In genomic region chrIII:10126375-10126774, ce11 we compare ENCODE assay signal across 4 worm cellular contexts.
TF ChIP-seq lines count a peak whose summit lies in the region.

No protein-coding gene starts in this region.

TF ChIP-seq in whole organism, L1 larva, 84 proteins besides CTCF, POLR2A, EP300 and RAD21:
- TF ChIP-seq egl-27 (tag; optimal IDR thresholded peaks at IDR 0.05; lab: Kevin White, UChicago) (no peak), lsy-2 (tag; optimal IDR thresholded peaks at IDR 0.05; lab: Kevin White, UChicago) (peak; percentile 15 to 46), nhr-71 (tag; optimal IDR thresholded peaks at IDR 0.05; lab: Kevin White, UChicago) (peak; percentile 42), lin-35 (GFP tag; optimal IDR thresholded peaks at IDR 0.05; lab: Kevin White, UChicago) (no peak), unc-86 (tag; optimal IDR thresholded peaks at IDR 0.05; lab: Kevin White, UChicago) (no peak), nhr-19 (GFP tag; conservative IDR thresholded peaks at IDR 0.05; lab: Robert Waterston, UW) (0 out of 2 replicates have a peak, but pooled peaks have one; percentile 6), lin-14 (GFP tag; optimal IDR thresholded peaks at IDR 0.05; lab: Kevin White, UChicago) (peak; percentile 75), ceh-63 (GFP tag; optimal IDR thresholded peaks at IDR 0.05; lab: Kevin White, UChicago) (no peak), snu-23 (GFP tag; optimal IDR thresholded peaks at IDR 0.05; lab: Kevin White, UChicago) (peak; percentile 33), rnt-1 (tag; optimal IDR thresholded peaks at IDR 0.05; lab: Kevin White, UChicago) (peak; percentile 33)
TF ChIP-seq in whole organism, L1 larva: peak in this region for 6.

TF ChIP-seq in whole organism, L2 larva, 48 proteins besides CTCF, POLR2A, EP300 and RAD21:
- TF ChIP-seq lsy-2 (tag; optimal IDR thresholded peaks at IDR 0.05; lab: Kevin White, UChicago) (peak in 1 of 2 experiments; percentile 34), ceh-16 (tag; optimal IDR thresholded peaks at IDR 0.05; lab: Kevin White, UChicago) (no peak), alr-1 (tag; optimal IDR thresholded peaks at IDR 0.05; lab: Kevin White, UChicago) (no peak), nhr-77 (tag; optimal IDR thresholded peaks at IDR 0.05; lab: Kevin White, UChicago) (no peak), mdl-1 (tag; optimal IDR thresholded peaks at IDR 0.05; lab: Kevin White, UChicago) (no peak), lin-39 (tag; optimal IDR thresholded peaks at IDR 0.05; lab: Kevin White, UChicago) (no peak), unc-55 (GFP tag; optimal IDR thresholded peaks at IDR 0.05; lab: Kevin White, UChicago) (peak; percentile 26), nhr-129 (tag; optimal IDR thresholded peaks at IDR 0.05; lab: Kevin White, UChicago) (peak; percentile 19), sma-9 (GFP tag; optimal IDR thresholded peaks at IDR 0.05; lab: Kevin White, UChicago) (peak; percentile 35), sma-9 (tag; optimal IDR thresholded peaks at IDR 0.05; lab: Kevin White, UChicago) (no peak)

TF ChIP-seq in whole organism, L3 larva, 47 proteins besides CTCF, POLR2A, EP300 and RAD21:
- TF ChIP-seq unc-62 (GFP tag; optimal IDR thresholded peaks at IDR 0.05; lab: Kevin White, UChicago): no peak
- peak; percentile 11 for TF ChIP-seq elt-1 (tag; optimal IDR thresholded peaks at IDR 0.05; lab: Kevin White, UChicago)
- peak; percentile 74 for TF ChIP-seq lin-39 (tag; optimal IDR thresholded peaks at IDR 0.05; lab: Kevin White, UChicago)

TF ChIP-seq in whole organism, L4 larva, 104 proteins besides CTCF, POLR2A, EP300 and RAD21:
- TF ChIP-seq ces-1 (GFP tag; optimal IDR thresholded peaks at IDR 0.05; lab: Kevin White, UChicago) (no peak), tra-1 (GFP tag; IDR thresholded peaks at IDR 0.05; lab: Robert Waterston, UW) (0 out of 2 replicates have a peak, but pooled peaks have one; percentile 28), hlh-11 (tag; optimal IDR thresholded peaks at IDR 0.05; lab: Kevin White, UChicago) (peak; percentile 10), nhr-111 (GFP tag; optimal IDR thresholded peaks at IDR 0.05; lab: Kevin White, UChicago) (no peak), daf-16 (GFP tag; optimal IDR thresholded peaks at IDR 0.05; lab: Kevin White, UChicago) (peak in 1 of 2 experiments; percentile 51), daf-16 (tag; optimal IDR thresholded peaks at IDR 0.05; lab: Kevin White, UChicago) (peak; percentile 1), nhr-28 (tag; optimal IDR thresholded peaks at IDR 0.05; lab: Kevin White, UChicago) (peak; percentile 33), aha-1 (tag; lab: Kevin White, UChicago) (peak; percentile 11), dve-1 (tag; optimal IDR thresholded peaks at IDR 0.05; lab: Kevin White, UChicago; ENCODE audit: insufficient read depth) (peak; percentile 20), lsy-2 (tag; optimal IDR thresholded peaks at IDR 0.05; lab: Kevin White, UChicago) (peak in 1 of 2 experiments; percentile 23)

Comparison
In these comparisons a context has a peak if more than half of its experiments do, and no peak if none do; other contexts are left out.
1. Of the 29 proteins assayed by ChIP-seq in both whole organism, L4 larva and whole organism, L1 larva: peak only in whole organism, L4 larva: aha-1 and nhr-28; only in whole organism, L1 larva: none; in both: none; in neither: 26; mixed calls (peak in some experiments, not most) for 1.